Worm (Caenorhabditis elegans): ENCODE results near the gene cyb-1.

- TF ChIP-seq M03D4.4 (tag; optimal IDR thresholded peaks at IDR 0.05) (no peak), lsy-2 (tag; optimal IDR thresholded peaks at IDR 0.05) (no peak), mep-1 (tag; optimal IDR thresholded peaks at IDR 0.05) (no peak), lin-13 (tag; optimal IDR thresholded peaks at IDR 0.05) (no peak), pha-4 (tag; optimal IDR thresholded peaks at IDR 0.05) (no peak), elt-3 (tag; optimal IDR thresholded peaks at IDR 0.05) (no peak), unc-62 (GFP tag; optimal IDR thresholded peaks at IDR 0.05) (no peak), unc-39 (tag; optimal IDR thresholded peaks at IDR 0.05) (no peak), tbx-8 (GFP tag; optimal IDR thresholded peaks at IDR 0.05) (no peak), nhr-28 (tag; optimal IDR thresholded peaks at IDR 0.05) (no peak)
Measured at ce11 chrIV:10771296-10771695, 36.3 kb downstream of the cyb-1 start.

Data from whole organism, mixed stage, embryonic.